Worm (Caenorhabditis elegans) whole organism, midembryonic: Measurements from ENCODE around the gene fbxc-48.

Experiments
- ztf-23 ChIP-seq: fragments of 200-800 bp; sonication (Bioruptor generic); IDR thresholded peaks from 2 replicates; pipeline ENCODE4 v1.3.6; 2022; ENCODE audit warnings: missing genetic modification reagents, missing genetic modification characterization, missing compliant biosample characterization
- ztf-29 ChIP-seq: fragments of 200-800 bp; sonication (Bioruptor generic); IDR thresholded peaks from 2 replicates; pipeline ENCODE4 v1.3.6; 2022; ENCODE audit warnings: missing genetic modification reagents, missing genetic modification characterization, missing compliant biosample characterization

DNA sequence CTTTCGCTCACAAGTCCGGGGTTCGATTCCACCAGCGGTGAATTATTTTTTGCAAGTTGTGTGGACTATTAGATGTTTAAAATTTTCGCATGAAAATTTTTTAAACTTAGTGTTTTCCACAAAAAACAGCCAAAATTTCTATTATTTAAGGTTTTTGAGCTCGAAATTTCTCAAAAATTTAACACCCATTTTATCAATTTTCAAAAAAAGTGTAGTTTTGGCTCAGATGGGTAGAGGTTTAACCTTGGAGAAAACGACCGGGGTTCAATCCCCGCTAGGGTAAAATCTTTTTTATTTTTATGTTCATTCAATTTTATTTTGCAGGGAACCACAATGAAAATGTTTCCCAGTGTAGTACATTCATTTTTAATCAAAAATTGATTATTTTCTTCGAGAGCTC is 28.5 kb upstream of the fbxc-48 start:
- TF ChIP-seq ztf-29 = no peak
- no peak for TF ChIP-seq ztf-23 (GFP tag; lab: Robert Waterston, UW)
